Worm (Caenorhabditis elegans) whole organism, L4 larva: ENCODE results near the gene F46H5.5.
A peak's percentile ranks its signal among the peaks of the same experiment; 100 is the strongest.

Experiments
- D1046.2 ChIP-seq: fragments of 200-800 bp; sonication (Bioruptor generic); IDR thresholded peaks from 2 replicates; pipeline ENCODE4 v1.3.6; 2022; ENCODE audit warnings: missing genetic modification characterization, missing compliant biosample characterization
- F37D6.2 ChIP-seq: sonication (generic microtip); optimal IDR thresholded peaks from 2 replicates; lab custom pipeline; 2016; ENCODE audit warnings: mild to moderate bottlenecking, missing genetic modification characterization, missing compliant biosample characterization
- T20F7.1 ChIP-seq: fragments of 200-800 bp; sonication (Bioruptor generic); optimal IDR thresholded peaks from 2 replicates; lab custom pipeline; 2018; ENCODE audit warnings: mild to moderate bottlenecking, missing genetic modification characterization, missing compliant biosample characterization
- T26A8.4 ChIP-seq: fragments of 200-800 bp; sonication (Bioruptor generic); IDR thresholded peaks from 2 replicates; pipeline ENCODE4 v1.3.6; 2022; ENCODE audit warnings: missing genetic modification characterization, missing compliant biosample characterization
- Y48G9A.11 ChIP-seq: fragments of 200-800 bp; sonication (Bioruptor generic); IDR thresholded peaks from 2 replicates; pipeline ENCODE4 v1.3.6; 2022; ENCODE audit warnings: missing genetic modification reagents, missing genetic modification characterization, missing compliant biosample characterization
- Y5F2A.4 ChIP-seq: fragments of 200-800 bp; sonication (Bioruptor generic); optimal IDR thresholded peaks from 2 replicates; lab custom pipeline; 2018; ENCODE audit warnings: mild to moderate bottlenecking, missing genetic modification characterization, missing compliant biosample characterization
- ZK337.2 ChIP-seq: fragments of 200-800 bp; sonication (Bioruptor generic); IDR thresholded peaks from 2 replicates; pipeline ENCODE4 v1.3.6; 2022; ENCODE audit warnings: missing genetic modification reagents, missing genetic modification characterization, missing compliant biosample characterization
- aha-1 ChIP-seq: fragments of 150-350 bp; peaks from one replicate; lab custom pipeline; 2014; ENCODE audit warnings: missing biosample characterization, missing genetic modification characterization
- ama-1 ChIP-seq: fragments of 150-350 bp; optimal IDR thresholded peaks from 2 replicates; lab custom pipeline; 2014; ENCODE audit warnings: inconsistent platforms, mixed read lengths
- ceh-20 ChIP-seq: fragments of 200-800 bp; sonication (Bioruptor generic); IDR thresholded peaks from 2 replicates; pipeline ENCODE4 v1.3.6; 2022; ENCODE audit warnings: missing genetic modification reagents, missing genetic modification characterization, missing compliant biosample characterization
- ceh-28 ChIP-seq: fragments of 150-350 bp; optimal IDR thresholded peaks from 2 replicates; lab custom pipeline; 2014; ENCODE audit warnings: missing biosample characterization, missing genetic modification reagents, missing genetic modification characterization
- ceh-32 ChIP-seq: sonication (generic microtip); optimal IDR thresholded peaks from 2 replicates; lab custom pipeline; 2016; ENCODE audit warnings: mild to moderate bottlenecking, missing genetic modification characterization, missing compliant biosample characterization; ENCODE audit not compliant: poor library complexity
- ceh-82 ChIP-seq: sonication (generic microtip); optimal IDR thresholded peaks from 2 replicates; lab custom pipeline; 2017; ENCODE audit warnings: missing biosample characterization, missing genetic modification characterization
- ctbp-1 ChIP-seq: fragments of 200-800 bp; sonication (Bioruptor generic); IDR thresholded peaks from 2 replicates; pipeline ENCODE4 v1.3.6; 2022; ENCODE audit warnings: missing genetic modification reagents, missing genetic modification characterization, missing compliant biosample characterization
- daf-12 ChIP-seq: fragments of 150-350 bp; optimal IDR thresholded peaks from 2 replicates; lab custom pipeline; 2014; ENCODE audit warnings: missing biosample characterization, missing genetic modification reagents, missing genetic modification characterization
- daf-16 ChIP-seq, 3 experiments: sonication (generic microtip); optimal IDR thresholded peaks; 2 replicates each; lab custom pipeline; 2016 to 2017; ENCODE audit warnings: missing genetic modification characterization in 3 of 3, missing genetic modification reagents in 3 of 3, mild to moderate bottlenecking in 2 of 3, missing compliant biosample characterization in 2 of 3, missing biosample characterization in 1 of 3, moderate library complexity in 1 of 3
- dmd-8 ChIP-seq: fragments of 200-800 bp; sonication (Bioruptor generic); IDR thresholded peaks from 2 replicates; pipeline ENCODE4 v1.3.6; 2022; ENCODE audit warnings: missing genetic modification characterization, missing compliant biosample characterization
- dpl-1 ChIP-seq: fragments of 150-350 bp; optimal IDR thresholded peaks from 2 replicates; lab custom pipeline; 2014; ENCODE audit warnings: missing biosample characterization, missing genetic modification reagents, missing genetic modification characterization
- dve-1 ChIP-seq: sonication (generic microtip); optimal IDR thresholded peaks from 2 replicates; lab custom pipeline; 2017; ENCODE audit warnings: antibody characterized with exemption, mild to moderate bottlenecking, missing genetic modification characterization, missing compliant biosample characterization; ENCODE audit not compliant: insufficient read depth
- fkh-10 ChIP-seq: fragments of 150-350 bp; optimal IDR thresholded peaks from 2 replicates; lab custom pipeline; 2014; ENCODE audit warnings: missing biosample characterization, missing genetic modification reagents, missing genetic modification characterization
- fos-1 ChIP-seq: fragments of 150-350 bp; optimal IDR thresholded peaks from 2 replicates; lab custom pipeline; 2014; ENCODE audit warnings: missing biosample characterization, missing genetic modification characterization
- hif-1 ChIP-seq, 2 experiments: sonication (generic microtip); optimal IDR thresholded peaks; 2 replicates each; lab custom pipeline; 2016 to 2017; ENCODE audit warnings: missing compliant biosample characterization in 2 of 2, missing genetic modification characterization in 2 of 2, missing genetic modification reagents in 2 of 2, missing genotype in 2 of 2, mild to moderate bottlenecking in 1 of 2
- hlh-30 ChIP-seq: sonication (generic microtip); optimal IDR thresholded peaks from 2 replicates; lab custom pipeline; 2017; ENCODE audit warnings: antibody characterized with exemption, mild to moderate bottlenecking, missing genetic modification characterization, missing compliant biosample characterization; ENCODE audit not compliant: insufficient read depth
- hmg-1.1 ChIP-seq: fragments of 200-800 bp; sonication (Bioruptor generic); IDR thresholded peaks from 2 replicates; pipeline ENCODE4 v1.3.6; 2022; ENCODE audit warnings: missing genetic modification reagents, missing genetic modification characterization, missing compliant biosample characterization
- jun-1 ChIP-seq: fragments of 150-350 bp; optimal IDR thresholded peaks from 2 replicates; lab custom pipeline; 2014; ENCODE audit warnings: missing biosample characterization, missing genetic modification reagents, missing genetic modification characterization
- lin-15B ChIP-seq: fragments of 150-350 bp; sonication (generic microtip); optimal IDR thresholded peaks from 3 replicates; lab custom pipeline; 2014; ENCODE audit warnings: missing biosample characterization, missing genetic modification characterization
- lin-29 ChIP-seq: fragments of 200-800 bp; sonication (Bioruptor generic); IDR thresholded peaks from 2 replicates; pipeline ENCODE4 v1.3.6; 2022; ENCODE audit warnings: missing genetic modification reagents, missing genetic modification characterization, missing compliant biosample characterization
- lin-39 ChIP-seq: fragments of 150-350 bp; optimal IDR thresholded peaks from 2 replicates; lab custom pipeline; 2014; ENCODE audit warnings: missing biosample characterization, missing genetic modification reagents, missing genetic modification characterization
- lir-3 ChIP-seq: sonication (generic microtip); optimal IDR thresholded peaks from 2 replicates; lab custom pipeline; 2016; ENCODE audit warnings: mild to moderate bottlenecking, missing genetic modification characterization, missing compliant biosample characterization
- lsy-2 ChIP-seq, 2 experiments: fragments of 150-350 bp in 1 of 2; sonication (generic microtip) in 1 of 2; optimal IDR thresholded peaks; 2 replicates each; lab custom pipeline; 2014 to 2017; ENCODE audit warnings: missing biosample characterization in 2 of 2, missing genetic modification characterization in 2 of 2
- madf-5 ChIP-seq, 2 experiments: fragments of 200-800 bp; sonication (Bioruptor generic); IDR thresholded peaks; 2 replicates each; pipeline ENCODE4 v1.3.6; 2022; ENCODE audit warnings: missing compliant biosample characterization in 2 of 2, missing genetic modification characterization in 2 of 2
- mdl-1 ChIP-seq, 2 experiments: fragments of 150-350 bp in 1 of 2; sonication (generic microtip) in 1 of 2; optimal IDR thresholded peaks; 2 replicates each; lab custom pipeline; 2014 to 2017; ENCODE audit warnings: missing biosample characterization in 2 of 2, missing genetic modification characterization in 2 of 2
- nhr-102 ChIP-seq: sonication (generic microtip); optimal IDR thresholded peaks from 2 replicates; lab custom pipeline; 2016; ENCODE audit warnings: mild to moderate bottlenecking, missing genetic modification characterization, moderate library complexity, missing compliant biosample characterization
- nhr-11 ChIP-seq: fragments of 150-350 bp; optimal IDR thresholded peaks from 2 replicates; lab custom pipeline; 2014; ENCODE audit warnings: missing biosample characterization, missing genetic modification characterization
- nhr-28 ChIP-seq: fragments of 150-350 bp; optimal IDR thresholded peaks from 2 replicates; lab custom pipeline; 2014; ENCODE audit warnings: missing biosample characterization, missing genetic modification characterization
- pha-4 ChIP-seq, 2 experiments: fragments of 150-350 bp in 1 of 2; fragments of 200-800 bp in 1 of 2; sonication (Bioruptor generic) in 1 of 2; IDR thresholded peaks in 1 of 2; optimal IDR thresholded peaks in 1 of 2; 2 replicates each; pipeline versions ENCODE4 v1.3.6 to Lab custom; 2014 to 2022; ENCODE audit warnings: missing genetic modification characterization in 2 of 2, missing genetic modification reagents in 2 of 2, missing biosample characterization in 1 of 2, missing compliant biosample characterization in 1 of 2
- php-3 ChIP-seq: fragments of 200-800 bp; sonication (Bioruptor generic); IDR thresholded peaks from 2 replicates; pipeline ENCODE4 v1.3.6; 2022; ENCODE audit warnings: missing genetic modification reagents, missing genetic modification characterization, missing compliant biosample characterization
- rbr-2 ChIP-seq: sonication (generic microtip); optimal IDR thresholded peaks from 2 replicates; lab custom pipeline; 2016; ENCODE audit warnings: missing genotype, missing genetic modification characterization, missing compliant biosample characterization
- saeg-2 ChIP-seq: fragments of 200-800 bp; sonication (Bioruptor generic); IDR thresholded peaks from 2 replicates; pipeline ENCODE4 v1.3.6; 2022; ENCODE audit warnings: missing genetic modification reagents, missing genetic modification characterization, missing compliant biosample characterization
- snpc-4 ChIP-seq: fragments of 150-350 bp; optimal IDR thresholded peaks from 2 replicates; lab custom pipeline; 2014; ENCODE audit warnings: missing biosample characterization, missing genetic modification characterization
- spr-1 ChIP-seq: sonication (generic microtip); optimal IDR thresholded peaks from 2 replicates; lab custom pipeline; 2016; ENCODE audit warnings: mild to moderate bottlenecking, missing genetic modification characterization, missing compliant biosample characterization
- unc-130 ChIP-seq: sonication (generic microtip); optimal IDR thresholded peaks from 2 replicates; lab custom pipeline; 2016; ENCODE audit warnings: missing genetic modification reagents, missing genetic modification characterization, missing compliant biosample characterization
- unc-39 ChIP-seq: sonication (generic microtip); optimal IDR thresholded peaks from 2 replicates; lab custom pipeline; 2017; ENCODE audit warnings: missing biosample characterization, missing genetic modification characterization
- zfp-2 ChIP-seq: sonication (generic microtip); optimal IDR thresholded peaks from 2 replicates; lab custom pipeline; 2016; ENCODE audit warnings: mild to moderate bottlenecking, missing genetic modification characterization, missing compliant biosample characterization
- zfp-3 ChIP-seq: fragments of 200-800 bp; sonication (Bioruptor generic); conservative IDR thresholded peaks from 2 replicates; pipeline ENCODE4 v1.3.6; 2022; ENCODE audit warnings: missing genetic modification reagents, missing genetic modification characterization, missing compliant biosample characterization
- zip-11 ChIP-seq: fragments of 200-800 bp; sonication (Bioruptor generic); IDR thresholded peaks from 2 replicates; pipeline ENCODE4 v1.3.6; 2022; ENCODE audit warnings: missing genetic modification characterization, missing compliant biosample characterization
- zip-2 ChIP-seq: fragments of 150-350 bp; optimal IDR thresholded peaks from 2 replicates; lab custom pipeline; 2014; ENCODE audit warnings: missing biosample characterization, missing genetic modification characterization
- ztf-11 ChIP-seq: fragments of 150-350 bp; optimal IDR thresholded peaks from 2 replicates; lab custom pipeline; 2014; ENCODE audit warnings: missing biosample characterization, missing genetic modification characterization
- ztf-7 ChIP-seq: fragments of 150-350 bp; optimal IDR thresholded peaks from 2 replicates; lab custom pipeline; 2014; ENCODE audit warnings: missing biosample characterization, missing genetic modification characterization

Gene F46H5.5

DNA sequence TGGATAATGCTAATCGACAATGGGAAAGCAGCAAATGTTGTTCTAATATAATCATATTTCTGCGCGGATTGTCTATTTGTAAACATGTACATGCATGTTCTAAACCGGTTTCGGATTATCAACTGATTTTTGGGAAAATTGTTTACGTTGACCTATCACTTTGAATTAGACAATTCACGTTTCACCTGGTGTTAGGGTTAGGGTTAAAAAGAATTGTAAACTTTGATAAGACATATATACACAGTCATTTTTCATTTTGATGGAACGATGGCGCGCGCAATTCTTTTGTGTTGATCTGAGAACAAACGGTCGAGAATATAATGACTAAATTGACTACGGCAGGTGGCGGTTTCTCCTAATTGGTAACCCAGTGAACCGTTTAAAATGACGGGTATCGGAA, 14.7 kb downstream of the F46H5.5 start:
- TF ChIP-seq madf-5 (GFP tag; IDR thresholded peaks at IDR 0.05; lab: Robert Waterston, UW) (no peak), nhr-102 (tag; lab: Kevin White, UChicago) (no peak), ceh-28 (tag; lab: Kevin White, UChicago) (no peak), nhr-28 (tag; lab: Kevin White, UChicago) (peak; percentile 17), D1046.2 (GFP tag; lab: Robert Waterston, UW) (no peak), jun-1 (tag; lab: Kevin White, UChicago) (no peak), unc-130 (GFP tag; lab: Kevin White, UChicago) (no peak), dmd-8 (no peak), Y5F2A.4 (GFP tag; lab: Kevin White, UChicago) (no peak), mdl-1 (tag; optimal IDR thresholded peaks at IDR 0.05; lab: Kevin White, UChicago) (peak in 1 of 2 experiments; percentile 0), ceh-20 (GFP tag; lab: Robert Waterston, UW) (no peak), daf-16 (GFP tag; optimal IDR thresholded peaks at IDR 0.05; lab: Kevin White, UChicago) (no peak), daf-16 (tag; optimal IDR thresholded peaks at IDR 0.05; lab: Kevin White, UChicago) (peak; percentile 69), lin-29 (GFP tag; lab: Robert Waterston, UW) (no peak), ZK337.2 (no peak), hif-1 (tag; optimal IDR thresholded peaks at IDR 0.05; lab: Kevin White, UChicago) (no peak), unc-39 (no peak), lsy-2 (tag; optimal IDR thresholded peaks at IDR 0.05; lab: Kevin White, UChicago) (no peak), zfp-2 (tag; lab: Kevin White, UChicago) (no peak), hmg-1.1 (no peak), php-3 (GFP tag; lab: Robert Waterston, UW) (no peak), hlh-30 (peak; percentile 29), nhr-11 (tag; lab: Kevin White, UChicago) (no peak), ceh-32 (tag; lab: Kevin White, UChicago) (no peak), zfp-3 (GFP tag; lab: Robert Waterston, UW) (no peak), dpl-1 (GFP tag; lab: Kevin White, UChicago) (no peak), spr-1 (tag; lab: Kevin White, UChicago) (no peak), zip-11 (no peak), daf-12 (no peak), ctbp-1 (no peak), lin-39 (tag; lab: Kevin White, UChicago) (no peak), Y48G9A.11 (GFP tag; lab: Robert Waterston, UW) (no peak), pha-4 (GFP tag; IDR thresholded peaks at IDR 0.05; lab: Robert Waterston, UW) (no peak), pha-4 (tag; optimal IDR thresholded peaks at IDR 0.05; lab: Kevin White, UChicago) (no peak), zip-2 (tag; lab: Kevin White, UChicago) (no peak), fkh-10 (GFP tag; lab: Kevin White, UChicago) (no peak), lir-3 (tag; lab: Kevin White, UChicago) (no peak), ztf-7 (tag; lab: Kevin White, UChicago) (no peak), T20F7.1 (peak; percentile 12), ztf-11 (tag; lab: Kevin White, UChicago) (no peak), F37D6.2 (tag; lab: Kevin White, UChicago) (no peak), fos-1 (tag; lab: Kevin White, UChicago) (no peak), ceh-82 (tag; lab: Kevin White, UChicago) (no peak), lin-15B (tag; lab: Kevin White, UChicago) (no peak), saeg-2 (GFP tag; lab: Robert Waterston, UW) (no peak), ama-1 (no peak), snpc-4 (no peak), aha-1 (tag; lab: Kevin White, UChicago) (peak; percentile 71), T26A8.4 (GFP tag; lab: Robert Waterston, UW) (no peak), rbr-2 (no peak), dve-1 (peak; percentile 12)
